Fruit fly (Drosophila melanogaster) whole organism, prepupa: Measurements from ENCODE around the gene glec.

Experiments used
- Blimp-1 ChIP-seq: fragments of 200-800 bp; sonication (Bioruptor generic); optimal IDR thresholded peaks from 3 replicates; lab custom pipeline; 2017; ENCODE audit warnings: missing biosample characterization, missing genetic modification characterization, mild to moderate bottlenecking, moderate library complexity, missing genetic modification reagents
- CG10631 ChIP-seq: fragments of 200-800 bp; sonication (Bioruptor generic); optimal IDR thresholded peaks from 2 replicates; lab custom pipeline; 2016; ENCODE audit warnings: missing biosample characterization, missing genetic modification characterization
- CG10669 ChIP-seq: fragments of 200-800 bp; sonication (Bioruptor generic); optimal IDR thresholded peaks from 3 replicates; lab custom pipeline; 2018; ENCODE audit warnings: missing biosample characterization, mild to moderate bottlenecking, missing genetic modification characterization, moderate library complexity
- CG11294 ChIP-seq: fragments of 200-800 bp; sonication (Bioruptor generic); IDR thresholded peaks from 2 replicates; pipeline ENCODE4 v1.3.6; 2022; ENCODE audit warnings: missing biosample characterization, missing genetic modification characterization
- CG11762 ChIP-seq: fragments of 200-800 bp; sonication (Bioruptor generic); optimal IDR thresholded peaks from 3 replicates; lab custom pipeline; 2016; ENCODE audit warnings: missing biosample characterization, missing genetic modification characterization; ENCODE audit not compliant: insufficient read depth
- CG15336 ChIP-seq: fragments of 200-800 bp; sonication (Bioruptor generic); IDR thresholded peaks from 2 replicates; pipeline ENCODE4 v1.3.6; 2022; ENCODE audit warnings: missing biosample characterization, missing genetic modification characterization
- CG16779 ChIP-seq: fragments of 200-800 bp; sonication (Bioruptor generic); optimal IDR thresholded peaks from 3 replicates; lab custom pipeline; 2017; ENCODE audit warnings: missing biosample characterization, mild to moderate bottlenecking, missing genetic modification characterization
- CG32006 ChIP-seq: fragments of 200-800 bp; sonication (Bioruptor generic); optimal IDR thresholded peaks from 3 replicates; lab custom pipeline; 2017; ENCODE audit warnings: missing biosample characterization, mild to moderate bottlenecking, missing genetic modification characterization
- CG34406 ChIP-seq: fragments of 200-800 bp; sonication (Bioruptor generic); optimal IDR thresholded peaks from 3 replicates; lab custom pipeline; 2016; ENCODE audit warnings: missing biosample characterization, missing genetic modification characterization
- CG3919 ChIP-seq: fragments of 200-800 bp; sonication (Bioruptor generic); optimal IDR thresholded peaks from 3 replicates; lab custom pipeline; 2016; ENCODE audit warnings: missing biosample characterization, missing genetic modification characterization
- CG6163 ChIP-seq: fragments of 200-800 bp; sonication (Bioruptor generic); IDR thresholded peaks from 3 replicates; pipeline ENCODE4 v1.3.6; 2022; ENCODE audit warnings: missing biosample characterization, missing genetic modification characterization
- CG6792 ChIP-seq: fragments of 200-800 bp; sonication (Bioruptor generic); optimal IDR thresholded peaks from 3 replicates; lab custom pipeline; 2016; ENCODE audit warnings: missing biosample characterization, missing genetic modification characterization
- CG6808 ChIP-seq: fragments of 200-800 bp; sonication (Bioruptor generic); optimal IDR thresholded peaks from 3 replicates; lab custom pipeline; 2017; ENCODE audit warnings: missing biosample characterization, missing genetic modification characterization, mild to moderate bottlenecking, moderate library complexity, missing genetic modification reagents
- CG6854 ChIP-seq: fragments of 200-800 bp; sonication (Bioruptor generic); optimal IDR thresholded peaks from 2 replicates; lab custom pipeline; 2017; ENCODE audit warnings: missing biosample characterization, mild to moderate bottlenecking, missing genetic modification characterization
- CG7368 ChIP-seq: fragments of 200-800 bp; sonication (Bioruptor generic); optimal IDR thresholded peaks from 3 replicates; lab custom pipeline; 2016; ENCODE audit warnings: missing biosample characterization, missing genetic modification characterization
- CG8119 ChIP-seq: fragments of 200-800 bp; sonication (Bioruptor generic); IDR thresholded peaks from 3 replicates; pipeline ENCODE4 v1.3.6; 2022; ENCODE audit warnings: missing biosample characterization, missing genetic modification characterization
- CG8632 ChIP-seq: fragments of 200-800 bp; sonication (Bioruptor generic); optimal IDR thresholded peaks from 3 replicates; lab custom pipeline; 2016; ENCODE audit warnings: missing biosample characterization, missing genetic modification characterization
- CG9139 ChIP-seq: fragments of 200-800 bp; sonication (Bioruptor generic); optimal IDR thresholded peaks from 3 replicates; lab custom pipeline; 2017; ENCODE audit warnings: missing biosample characterization, mild to moderate bottlenecking, missing genetic modification characterization
- Eip78C ChIP-seq: fragments of 200-800 bp; sonication (Bioruptor generic); peaks from one replicate; lab custom pipeline; 2016; ENCODE audit warnings: missing biosample characterization, missing genetic modification characterization
- Eip93F ChIP-seq: fragments of 200-800 bp; sonication (Bioruptor generic); optimal IDR thresholded peaks from 2 replicates; lab custom pipeline; 2016; ENCODE audit warnings: missing biosample characterization, mild to moderate bottlenecking, missing genetic modification characterization
- Ets96B ChIP-seq: fragments of 200-800 bp; optimal IDR thresholded peaks from 2 replicates; lab custom pipeline; 2019; ENCODE audit warnings: missing biosample characterization, mild to moderate bottlenecking, missing genetic modification characterization, moderate library complexity
- Hr38 ChIP-seq: sonication (Bioruptor generic); optimal IDR thresholded peaks from 2 replicates; lab custom pipeline; 2016; ENCODE audit warnings: missing biosample characterization, missing genetic modification characterization
- Hr39 ChIP-seq: fragments of 200-800 bp; sonication (Bioruptor generic); optimal IDR thresholded peaks from 2 replicates; lab custom pipeline; 2016; ENCODE audit warnings: missing biosample characterization, missing genetic modification characterization
- Hr4 ChIP-seq: fragments of 200-800 bp; sonication (Bioruptor generic); optimal IDR thresholded peaks from 3 replicates; lab custom pipeline; 2016; ENCODE audit warnings: missing biosample characterization, missing genetic modification characterization
- Lpt ChIP-seq: fragments of 200-800 bp; sonication (Bioruptor generic); optimal IDR thresholded peaks from 3 replicates; lab custom pipeline; 2016; ENCODE audit warnings: missing biosample characterization, missing genetic modification characterization
- Met ChIP-seq: fragments of 200-800 bp; sonication (Bioruptor generic); optimal IDR thresholded peaks from 3 replicates; lab custom pipeline; 2016; ENCODE audit warnings: missing biosample characterization, missing genetic modification characterization
- OdsH ChIP-seq: fragments of 200-800 bp; sonication (Bioruptor generic); optimal IDR thresholded peaks from 3 replicates; lab custom pipeline; 2016; ENCODE audit warnings: missing biosample characterization, missing genetic modification characterization
- Smox ChIP-seq: fragments of 200-800 bp; sonication (Bioruptor generic); optimal IDR thresholded peaks from 3 replicates; lab custom pipeline; 2016; ENCODE audit warnings: missing biosample characterization, missing genetic modification characterization
- Sox102F ChIP-seq: fragments of 200-800 bp; sonication (Bioruptor generic); optimal IDR thresholded peaks from 2 replicates; lab custom pipeline; 2016; ENCODE audit warnings: missing biosample characterization, mild to moderate bottlenecking, missing genetic modification characterization
- Sox15 ChIP-seq: fragments of 200-800 bp; sonication (Bioruptor generic); optimal IDR thresholded peaks from 3 replicates; lab custom pipeline; 2016; ENCODE audit warnings: missing biosample characterization, missing genetic modification characterization
- achi ChIP-seq: fragments of 200-800 bp; sonication (Bioruptor generic); optimal IDR thresholded peaks from 3 replicates; lab custom pipeline; 2016; ENCODE audit warnings: missing biosample characterization, missing genetic modification characterization
- acj6 ChIP-seq: fragments of 200-800 bp; sonication (Bioruptor generic); optimal IDR thresholded peaks from 3 replicates; lab custom pipeline; 2016; ENCODE audit warnings: missing biosample characterization, missing genetic modification characterization
- cyc ChIP-seq: fragments of 200-800 bp; sonication (Bioruptor generic); optimal IDR thresholded peaks from 3 replicates; lab custom pipeline; 2016; ENCODE audit warnings: missing biosample characterization, missing genetic modification characterization
- dac ChIP-seq: fragments of 200-800 bp; sonication (Bioruptor generic); optimal IDR thresholded peaks from 2 replicates; lab custom pipeline; 2017; ENCODE audit warnings: missing biosample characterization, mild to moderate bottlenecking, missing genetic modification characterization
- dsx ChIP-seq: fragments of 200-800 bp; optimal IDR thresholded peaks from 3 replicates; lab custom pipeline; 2019; ENCODE audit warnings: missing biosample characterization, mild to moderate bottlenecking, missing genetic modification characterization, moderate library complexity; ENCODE audit not compliant: poor library complexity, severe bottlenecking
- esn ChIP-seq: fragments of 200-800 bp; sonication (Bioruptor generic); optimal IDR thresholded peaks from 2 replicates; lab custom pipeline; 2016; ENCODE audit warnings: missing biosample characterization, mild to moderate bottlenecking, missing genetic modification characterization, moderate library complexity
- fd59A ChIP-seq: fragments of 200-800 bp; sonication (Bioruptor generic); optimal IDR thresholded peaks from 2 replicates; lab custom pipeline; 2017; ENCODE audit warnings: missing biosample characterization, mild to moderate bottlenecking, missing genetic modification characterization, missing genetic modification reagents
- fkh ChIP-seq: fragments of 200-800 bp; sonication (Bioruptor generic); optimal IDR thresholded peaks from 3 replicates; lab custom pipeline; 2017; ENCODE audit warnings: missing biosample characterization, mild to moderate bottlenecking, missing genetic modification characterization, moderate library complexity
- lz ChIP-seq: fragments of 200-800 bp; sonication (Bioruptor generic); optimal IDR thresholded peaks from 3 replicates; lab custom pipeline; 2016; ENCODE audit warnings: missing biosample characterization, missing genetic modification characterization
- pdm3 ChIP-seq: fragments of 200-800 bp; sonication (Bioruptor generic); optimal IDR thresholded peaks from 3 replicates; lab custom pipeline; 2016; ENCODE audit warnings: missing biosample characterization, missing genetic modification characterization
- salr ChIP-seq, 2 experiments: fragments of 200-800 bp; sonication (Bioruptor generic); optimal IDR thresholded peaks; 3 replicates each; lab custom pipeline; 2016 to 2018; ENCODE audit warnings: missing biosample characterization in 2 of 2, missing genetic modification characterization in 2 of 2, mild to moderate bottlenecking in 1 of 2
- spab ChIP-seq: fragments of 200-800 bp; sonication (Bioruptor generic); optimal IDR thresholded peaks from 2 replicates; lab custom pipeline; 2017; ENCODE audit warnings: missing biosample characterization, mild to moderate bottlenecking, missing genetic modification characterization, missing genetic modification reagents
- ss ChIP-seq, 2 experiments: fragments of 200-800 bp; sonication (Bioruptor generic); optimal IDR thresholded peaks; 2 replicates in 1 of 2; 3 replicates in 1 of 2; lab custom pipeline; 2017 to 2018; ENCODE audit warnings: mild to moderate bottlenecking in 2 of 2, missing biosample characterization in 2 of 2, missing genetic modification characterization in 2 of 2, moderate library complexity in 1 of 2
- svp ChIP-seq: fragments of 200-800 bp; sonication (Bioruptor generic); peaks from one replicate; lab custom pipeline; 2016; ENCODE audit warnings: missing biosample characterization, missing genetic modification characterization
- topi ChIP-seq: fragments of 200-800 bp; sonication (Bioruptor generic); optimal IDR thresholded peaks from 3 replicates; lab custom pipeline; 2016; ENCODE audit warnings: missing biosample characterization, missing genetic modification characterization

glec gene

dm6 chr3R:21823699-21824406 lies 32.2 kb downstream of the glec start (continued):
- TF ChIP-seq salr (GFP tag; optimal IDR thresholded peaks at IDR 0.05; lab: Kevin White, UChicago), result peak in 1 of 2 experiments; percentile 27
- TF ChIP-seq CG16779 (tag; lab: Kevin White, UChicago), result no peak
- peak; percentile 79 for TF ChIP-seq Ets96B (tag; lab: Kevin White, UChicago)
- peak; percentile 68 for TF ChIP-seq svp
- no peak for TF ChIP-seq CG15336 (GFP tag; lab: Robert Waterston, UW)
- TF ChIP-seq Hr38 (GFP tag; lab: Kevin White, UChicago), result no peak

dm6 chr3R:21823076-21823475 lies 33.0 kb downstream of the glec start:
- TF ChIP-seq Sox102F (GFP tag; lab: Kevin White, UChicago), result peak; percentile 64
- TF ChIP-seq Met (GFP tag; lab: Kevin White, UChicago), result peak; percentile 8
- TF ChIP-seq topi (GFP tag; lab: Kevin White, UChicago), result peak; percentile 30
- TF ChIP-seq CG6854 (GFP tag; lab: Kevin White, UChicago), result peak; percentile 78
- TF ChIP-seq Eip93F (GFP tag; lab: Kevin White, UChicago), result no peak
- peak; percentile 5 for TF ChIP-seq dsx (GFP tag; lab: Kevin White, UChicago)
- no peak for TF ChIP-seq fkh (GFP tag; lab: Kevin White, UChicago)
- TF ChIP-seq CG7368 (GFP tag; lab: Kevin White, UChicago), result peak; percentile 8
- peak; percentile 92 for TF ChIP-seq Eip78C (GFP tag; lab: Kevin White, UChicago)
- no peak for TF ChIP-seq CG8119 (GFP tag; lab: Robert Waterston, UW)
- TF ChIP-seq CG6792, result peak; percentile 44
- peak; percentile 27 for TF ChIP-seq Smox
- TF ChIP-seq achi, result peak; percentile 34
- peak; percentile 38 for TF ChIP-seq spab
- TF ChIP-seq CG32006 (GFP tag; lab: Kevin White, UChicago), result no peak
- peak; percentile 32 for TF ChIP-seq CG3919 (GFP tag; lab: Kevin White, UChicago)
- peak; percentile 69 for TF ChIP-seq CG8632 (GFP tag; lab: Kevin White, UChicago)
- TF ChIP-seq CG6163 (GFP tag; lab: Robert Waterston, UW), result 0 out of 3 replicates have a peak, but pooled peaks have one; percentile 37
- peak; percentile 7 for TF ChIP-seq esn (GFP tag; lab: Kevin White, UChicago)
- TF ChIP-seq CG10631 (GFP tag; lab: Kevin White, UChicago), result no peak
- TF ChIP-seq CG10669 (GFP tag; lab: Kevin White, UChicago), result peak; percentile 48
- peak; percentile 51 to 74 for TF ChIP-seq ss (GFP tag; optimal IDR thresholded peaks at IDR 0.05; lab: Kevin White, UChicago)
- TF ChIP-seq Blimp-1, result peak; percentile 36
- no peak for TF ChIP-seq dac (GFP tag; lab: Kevin White, UChicago)
- TF ChIP-seq cyc (GFP tag; lab: Kevin White, UChicago), result no peak
- TF ChIP-seq CG6808 (GFP tag; lab: Kevin White, UChicago), result peak; percentile 29
- peak; percentile 13 for TF ChIP-seq acj6 (GFP tag; lab: Kevin White, UChicago)
- peak; percentile 29 for TF ChIP-seq CG34406
- no peak for TF ChIP-seq lz (GFP tag; lab: Kevin White, UChicago)
- peak; percentile 33 for TF ChIP-seq CG9139 (GFP tag; lab: Kevin White, UChicago)

- no peak for TF ChIP-seq Eip78C (GFP tag; lab: Kevin White, UChicago)
- TF ChIP-seq OdsH, result no peak
- no peak for TF ChIP-seq Ets96B (tag; lab: Kevin White, UChicago)
- no peak for TF ChIP-seq CG11294 (GFP tag; lab: Robert Waterston, UW)
- TF ChIP-seq Sox102F (GFP tag; lab: Kevin White, UChicago), result no peak
- no peak for TF ChIP-seq Sox15 (GFP tag; lab: Kevin White, UChicago)
- no peak for TF ChIP-seq CG16779 (tag; lab: Kevin White, UChicago)
- no peak for TF ChIP-seq Met (GFP tag; lab: Kevin White, UChicago)
- peak; percentile 5 for TF ChIP-seq Hr39 (GFP tag; lab: Kevin White, UChicago)
- TF ChIP-seq fkh (GFP tag; lab: Kevin White, UChicago), result peak; percentile 73
- peak; percentile 19 for TF ChIP-seq esn (GFP tag; lab: Kevin White, UChicago)
- TF ChIP-seq svp, result peak; percentile 52
- peak; percentile 3 for TF ChIP-seq Hr4
- no peak for TF ChIP-seq fd59A
- no peak for TF ChIP-seq CG32006 (GFP tag; lab: Kevin White, UChicago)
- TF ChIP-seq acj6 (GFP tag; lab: Kevin White, UChicago), result no peak
- no peak for TF ChIP-seq CG11762 (GFP tag; lab: Kevin White, UChicago)
- TF ChIP-seq pdm3 (GFP tag; lab: Kevin White, UChicago), result peak; percentile 6
- no peak for TF ChIP-seq Lpt (GFP tag; lab: Kevin White, UChicago)
Measured at dm6 chr3R:21822562-21822933, 33.5 kb downstream of the glec start, which contains the start of gene CASK. Gene CASK (minus strand): TSS chr3R:21822674.
